Worm (Caenorhabditis elegans): ENCODE data around the gene B0524.6.
A peak's percentile ranks its signal among the peaks of the same experiment; 100 is the strongest.

B0524.6 gene

ce11 chrIII:1877189-1877588, 28.3 kb downstream of the B0524.6 start:
- TF ChIP-seq egl-27 (tag; optimal IDR thresholded peaks at IDR 0.05) (no peak), lsy-2 (tag; optimal IDR thresholded peaks at IDR 0.05) (peak in 1 of 2 experiments; percentile 31), lin-13 (GFP tag; optimal IDR thresholded peaks at IDR 0.05) (peak; percentile 0)

- TF ChIP-seq fkh-4 (tag; optimal IDR thresholded peaks at IDR 0.05; ENCODE audit: borderline replicate concordance) (no peak), ceh-82 (tag; optimal IDR thresholded peaks at IDR 0.05) (no peak), sup-37 (GFP tag; optimal IDR thresholded peaks at IDR 0.05) (no peak), dpl-1 (GFP tag; optimal IDR thresholded peaks at IDR 0.05) (no peak), hpl-2 (GFP tag; optimal IDR thresholded peaks at IDR 0.05) (no peak), grh-1 (GFP tag; IDR thresholded peaks at IDR 0.05) (no peak), aly-2 (tag; optimal IDR thresholded peaks at IDR 0.05) (no peak), nhr-20 (tag; optimal IDR thresholded peaks at IDR 0.05) (no peak), nhr-90 (tag; optimal IDR thresholded peaks at IDR 0.05; ENCODE audit: poor library complexity) (no peak), fkh-10 (GFP tag; optimal IDR thresholded peaks at IDR 0.05) (no peak), sptf-1 (tag; optimal IDR thresholded peaks at IDR 0.05) (no peak), snpc-4 (tag; optimal IDR thresholded peaks at IDR 0.05) (no peak), unc-130 (tag; optimal IDR thresholded peaks at IDR 0.05) (no peak), unc-86 (tag; optimal IDR thresholded peaks at IDR 0.05) (no peak), mab-9 (GFP tag; IDR thresholded peaks at IDR 0.05) (no peak), ama-1 (optimal IDR thresholded peaks at IDR 0.05) (no peak), isw-1 (GFP tag; IDR thresholded peaks at IDR 0.05) (no peak)
Observed at ce11 chrIII:1876267-1876865, 29.1 kb downstream of the B0524.6 start.

ce11 chrIII:1860129-1860528, 45.3 kb downstream of the B0524.6 start, which contains the start of gene ttc-7:
ttc-7 (plus strand) TSS chrIII:1860429.
- no peak for TF ChIP-seq isw-1 (GFP tag; IDR thresholded peaks at IDR 0.05)
- no peak for TF ChIP-seq dsc-1 (tag; optimal IDR thresholded peaks at IDR 0.05)
- no peak for TF ChIP-seq nhr-28 (tag; optimal IDR thresholded peaks at IDR 0.05)
- TF ChIP-seq nhr-12 (tag; optimal IDR thresholded peaks at IDR 0.05) = no peak
- no peak for TF ChIP-seq sup-37 (GFP tag; optimal IDR thresholded peaks at IDR 0.05)
- TF ChIP-seq aha-1 (tag; optimal IDR thresholded peaks at IDR 0.05) = no peak
- no peak for TF ChIP-seq sptf-1 (tag; optimal IDR thresholded peaks at IDR 0.05)
- no peak for TF ChIP-seq nhr-11 (tag; optimal IDR thresholded peaks at IDR 0.05)
- no peak for TF ChIP-seq xbp-1 (tag; optimal IDR thresholded peaks at IDR 0.05)
- no peak for TF ChIP-seq snu-23 (GFP tag; optimal IDR thresholded peaks at IDR 0.05)
- TF ChIP-seq nhr-76 (tag; optimal IDR thresholded peaks at IDR 0.05) = no peak
- TF ChIP-seq Y116A8C.19 (tag; optimal IDR thresholded peaks at IDR 0.05; ENCODE audit: borderline replicate concordance) = no peak
- TF ChIP-seq ceh-8 (GFP tag; optimal IDR thresholded peaks at IDR 0.05) = no peak
- no peak for TF ChIP-seq unc-30 (tag; optimal IDR thresholded peaks at IDR 0.05)
- no peak for TF ChIP-seq vab-15 (tag; optimal IDR thresholded peaks at IDR 0.05)
- TF ChIP-seq mdl-1 (tag; optimal IDR thresholded peaks at IDR 0.05) = no peak
- no peak for TF ChIP-seq mep-1 (tag; optimal IDR thresholded peaks at IDR 0.05)
- no peak for TF ChIP-seq F16B12.6 (tag; optimal IDR thresholded peaks at IDR 0.05)
- TF ChIP-seq ceh-88 (GFP tag; IDR thresholded peaks at IDR 0.05) = no peak
- TF ChIP-seq mef-2 (tag; optimal IDR thresholded peaks at IDR 0.05) = no peak

- TF ChIP-seq Y116A8C.19 (tag; optimal IDR thresholded peaks at IDR 0.05; ENCODE audit: borderline replicate concordance) = peak; percentile 42
- peak; percentile 96 for TF ChIP-seq swsn-7 (tag; optimal IDR thresholded peaks at IDR 0.05)
- TF ChIP-seq snpc-4 (tag; optimal IDR thresholded peaks at IDR 0.05) = peak; percentile 77
- TF ChIP-seq pax-3 (tag; optimal IDR thresholded peaks at IDR 0.05) = peak; percentile 91
- peak; percentile 78 for TF ChIP-seq fkh-4 (tag; optimal IDR thresholded peaks at IDR 0.05; ENCODE audit: borderline replicate concordance)
- peak; percentile 98 for TF ChIP-seq dsc-1 (tag; optimal IDR thresholded peaks at IDR 0.05)
- TF ChIP-seq unc-130 (tag; optimal IDR thresholded peaks at IDR 0.05) = peak; percentile 93
- peak; percentile 92 for TF ChIP-seq ztf-4 (tag; optimal IDR thresholded peaks at IDR 0.05)
- TF ChIP-seq unc-86 (tag; optimal IDR thresholded peaks at IDR 0.05) = peak; percentile 95
- 0 out of 2 replicates have a peak, but pooled peaks have one; percentile 39 for TF ChIP-seq unc-98 (GFP tag; IDR thresholded peaks at IDR 0.05)
- peak; percentile 97 for TF ChIP-seq nhr-71 (tag; optimal IDR thresholded peaks at IDR 0.05)
- TF ChIP-seq nhr-90 (tag; optimal IDR thresholded peaks at IDR 0.05; ENCODE audit: poor library complexity) = peak; percentile 98
- peak; percentile 98 for TF ChIP-seq nhr-47 (tag; optimal IDR thresholded peaks at IDR 0.05)
- peak; percentile 94 for TF ChIP-seq nhr-20 (tag; optimal IDR thresholded peaks at IDR 0.05)
- peak; percentile 69 for TF ChIP-seq mef-2 (tag; optimal IDR thresholded peaks at IDR 0.05)
- TF ChIP-seq nhr-77 (tag; optimal IDR thresholded peaks at IDR 0.05) = peak; percentile 85
- no peak for TF ChIP-seq alr-1 (tag; optimal IDR thresholded peaks at IDR 0.05; ENCODE audit: borderline replicate concordance)
- peak; percentile 83 for TF ChIP-seq ceh-88 (GFP tag; IDR thresholded peaks at IDR 0.05)
- TF ChIP-seq efl-3 (GFP tag; optimal IDR thresholded peaks at IDR 0.05) = peak; percentile 94
- peak; percentile 46 for TF ChIP-seq unc-30 (tag; optimal IDR thresholded peaks at IDR 0.05)
- TF ChIP-seq egl-27 (tag; optimal IDR thresholded peaks at IDR 0.05) = no peak
- TF ChIP-seq isw-1 (GFP tag; IDR thresholded peaks at IDR 0.05) = peak; percentile 95
- TF ChIP-seq snu-23 (GFP tag; optimal IDR thresholded peaks at IDR 0.05) = peak; percentile 98
Observed at ce11 chrIII:1859532-1859931, 45.9 kb downstream of the B0524.6 start, which contains the start of gene ddp-1. ddp-1 (plus strand) TSS chrIII:1859888.

All from whole organism, L1 larva.